Fruit fly (Drosophila melanogaster) whole organism, embryonic: ENCODE data around the gene CG31493.
A peak's percentile ranks its signal among the peaks of the same experiment; 100 is the strongest.

Experiments
- Adf1 ChIP-seq: fragments of 200-800 bp; sonication (Bioruptor generic); IDR thresholded peaks from 2 replicates; pipeline ENCODE4 v1.3.6; 2022; ENCODE audit warnings: missing biosample characterization, missing genetic modification characterization
- Awh ChIP-seq: fragments of 200-800 bp; sonication (Bioruptor generic); IDR thresholded peaks from 2 replicates; pipeline ENCODE4, ENCODE4 v1.3.6; 2022; ENCODE audit warnings: missing biosample characterization, missing genetic modification characterization
- CG10267 ChIP-seq: fragments of 200-800 bp; sonication (Bioruptor generic); optimal IDR thresholded peaks from 2 replicates; lab custom pipeline; 2018; ENCODE audit warnings: missing biosample characterization, mild to moderate bottlenecking, missing genetic modification characterization, moderate library complexity
- CG10431 ChIP-seq: fragments of 200-800 bp; sonication (Bioruptor generic); optimal IDR thresholded peaks from 3 replicates; lab custom pipeline; 2018; ENCODE audit warnings: missing biosample characterization, mild to moderate bottlenecking, missing genetic modification characterization
- CG10565 ChIP-seq: fragments of 200-800 bp; sonication (Bioruptor generic); optimal IDR thresholded peaks from 3 replicates; lab custom pipeline; 2016; ENCODE audit warnings: missing biosample characterization, mild to moderate bottlenecking, missing genetic modification characterization
- CG11560 ChIP-seq: fragments of 200-800 bp; sonication (Bioruptor generic); IDR thresholded peaks from 3 replicates; pipeline ENCODE4 v1.3.6; 2022; ENCODE audit warnings: missing biosample characterization, missing genetic modification characterization
- CG11695 ChIP-seq: fragments of 200-800 bp; sonication (Bioruptor generic); IDR thresholded peaks from 3 replicates; pipeline ENCODE4 v1.3.6; 2022; ENCODE audit warnings: missing biosample characterization, missing genetic modification characterization
- CG13775 ChIP-seq: fragments of 200-800 bp; sonication (Bioruptor generic); optimal IDR thresholded peaks from 3 replicates; lab custom pipeline; 2017; ENCODE audit warnings: missing biosample characterization, mild to moderate bottlenecking, missing genetic modification characterization
- CG17361 ChIP-seq: fragments of 200-800 bp; sonication (Bioruptor generic); IDR thresholded peaks from 3 replicates; pipeline ENCODE4 v1.3.6; 2022; ENCODE audit warnings: missing biosample characterization, missing genetic modification characterization
- CG2116 ChIP-seq: fragments of 200-800 bp; sonication (Bioruptor generic); optimal IDR thresholded peaks from 3 replicates; lab custom pipeline; 2018; ENCODE audit warnings: missing biosample characterization, mild to moderate bottlenecking, missing genetic modification characterization
- CG2120 ChIP-seq: fragments of 200-800 bp; sonication (Bioruptor generic); optimal IDR thresholded peaks from 3 replicates; lab custom pipeline; 2016; ENCODE audit warnings: missing biosample characterization, missing genetic modification characterization
- CG30403 ChIP-seq: fragments of 200-800 bp; sonication (Bioruptor generic); optimal IDR thresholded peaks from 3 replicates; lab custom pipeline; 2016; ENCODE audit warnings: missing biosample characterization, missing genetic modification characterization
- CG33557 ChIP-seq: fragments of 200-800 bp; sonication (Bioruptor generic); optimal IDR thresholded peaks from 2 replicates; lab custom pipeline; 2019; ENCODE audit warnings: missing biosample characterization, mild to moderate bottlenecking, missing genetic modification characterization, moderate library complexity
- CG4282 ChIP-seq: fragments of 200-800 bp; sonication (Bioruptor generic); optimal IDR thresholded peaks from 2 replicates; lab custom pipeline; 2016; ENCODE audit warnings: missing biosample characterization, missing genetic modification characterization
- CG7271 ChIP-seq: fragments of 200-800 bp; sonication (Bioruptor generic); optimal IDR thresholded peaks from 2 replicates; lab custom pipeline; 2018; ENCODE audit warnings: missing biosample characterization, mild to moderate bottlenecking, missing genetic modification characterization, moderate library complexity
- CG7839 ChIP-seq: fragments of 200-800 bp; sonication (Bioruptor generic); optimal IDR thresholded peaks from 3 replicates; lab custom pipeline; 2018; ENCODE audit warnings: missing biosample characterization, mild to moderate bottlenecking, missing genetic modification characterization, moderate library complexity
- CG8089 ChIP-seq: fragments of 200-800 bp; sonication (Bioruptor generic); optimal IDR thresholded peaks from 3 replicates; lab custom pipeline; 2016; ENCODE audit warnings: missing biosample characterization, missing genetic modification characterization
- CG8281 ChIP-seq: fragments of 200-800 bp; sonication (Bioruptor generic); optimal IDR thresholded peaks from 2 replicates; lab custom pipeline; 2018; ENCODE audit warnings: missing biosample characterization, mild to moderate bottlenecking, missing genetic modification characterization, moderate library complexity
- CG8359 ChIP-seq: fragments of 200-800 bp; sonication (Bioruptor generic); optimal IDR thresholded peaks from 2 replicates; lab custom pipeline; 2017; ENCODE audit warnings: missing biosample characterization, mild to moderate bottlenecking, missing genetic modification characterization, borderline replicate concordance
- CoRest ChIP-seq: fragments of 200-800 bp; sonication (Bioruptor generic); optimal IDR thresholded peaks from 3 replicates; lab custom pipeline; 2018; ENCODE audit warnings: missing biosample characterization, mild to moderate bottlenecking, missing genetic modification characterization, moderate library complexity
- Dll ChIP-seq: fragments of 200-800 bp; sonication (Bioruptor generic); IDR thresholded peaks from 4 replicates; pipeline ENCODE4 v1.3.6; 2022; ENCODE audit warnings: missing biosample characterization, missing genetic modification characterization; ENCODE audit not compliant: partially characterized antibody
- Elba2 ChIP-seq: fragments of 200-800 bp; sonication (Bioruptor generic); optimal IDR thresholded peaks from 3 replicates; lab custom pipeline; 2016; ENCODE audit warnings: missing biosample characterization, missing genetic modification characterization
- Gug ChIP-seq: fragments of 200-800 bp; sonication (Bioruptor generic); IDR thresholded peaks from 4 replicates; pipeline ENCODE4 v1.3.6; 2022; ENCODE audit warnings: missing biosample characterization, missing genetic modification characterization
- H2.0 ChIP-seq: fragments of 200-800 bp; sonication (Bioruptor generic); IDR thresholded peaks from 2 replicates; pipeline ENCODE4 v1.3.6; 2022; ENCODE audit warnings: missing biosample characterization, missing genetic modification characterization
- Hey ChIP-seq: fragments of 200-800 bp; sonication (Bioruptor generic); optimal IDR thresholded peaks from 3 replicates; lab custom pipeline; 2018; ENCODE audit warnings: missing biosample characterization, mild to moderate bottlenecking, missing genetic modification characterization
- Hsf ChIP-seq: fragments of 200-800 bp; sonication (Bioruptor generic); optimal IDR thresholded peaks from 3 replicates; lab custom pipeline; 2016; ENCODE audit warnings: missing biosample characterization, missing genetic modification characterization
- Kr ChIP-seq: fragments of 200-800 bp; sonication (Bioruptor generic); optimal IDR thresholded peaks from 2 replicates; lab custom pipeline; 2017; ENCODE audit warnings: missing biosample characterization, mild to moderate bottlenecking, missing genetic modification characterization
- Med ChIP-seq: fragments of 200-800 bp; sonication (Bioruptor generic); peaks from one replicate; lab custom pipeline; 2016; ENCODE audit warnings: missing biosample characterization, missing genetic modification characterization, mild to moderate bottlenecking, inconsistent platforms, moderate library complexity
- Nf-YC ChIP-seq: fragments of 200-800 bp; optimal IDR thresholded peaks from 3 replicates; lab custom pipeline; 2019; ENCODE audit warnings: missing biosample characterization, mild to moderate bottlenecking, missing genetic modification characterization, moderate library complexity
- Opbp ChIP-seq: fragments of 200-800 bp; sonication (Bioruptor generic); IDR thresholded peaks from 3 replicates; pipeline ENCODE4 v1.3.6; 2022; ENCODE audit warnings: missing biosample characterization, missing genetic modification characterization; ENCODE audit not compliant: partially characterized antibody
- ab ChIP-seq: fragments of 200-800 bp; sonication (Bioruptor generic); optimal IDR thresholded peaks from 2 replicates; lab custom pipeline; 2016; ENCODE audit warnings: missing biosample characterization, missing genetic modification characterization
- az2 ChIP-seq: fragments of 200-800 bp; sonication (Bioruptor generic); optimal IDR thresholded peaks from 3 replicates; lab custom pipeline; 2016; ENCODE audit warnings: missing biosample characterization, missing genetic modification characterization
- ci ChIP-seq: fragments of 200-800 bp; sonication (Bioruptor generic); IDR thresholded peaks from 3 replicates; pipeline ENCODE4 v1.3.6; 2022; ENCODE audit warnings: missing biosample characterization, missing genetic modification characterization
- crp ChIP-seq, 2 experiments: fragments of 200-800 bp; sonication (Bioruptor generic); optimal IDR thresholded peaks; 2 replicates in 1 of 2; 3 replicates in 1 of 2; lab custom pipeline; 2017; ENCODE audit warnings: missing biosample characterization in 2 of 2, missing genetic modification characterization in 2 of 2, mild to moderate bottlenecking in 1 of 2, moderate library complexity in 1 of 2
- dan ChIP-seq: fragments of 200-800 bp; sonication (Bioruptor generic); IDR thresholded peaks from 2 replicates; pipeline ENCODE4 v1.3.6; 2022; ENCODE audit warnings: missing biosample characterization, missing genetic modification characterization
- dati ChIP-seq: fragments of 200-800 bp; sonication (Bioruptor generic); IDR thresholded peaks from 2 replicates; pipeline ENCODE4 v1.3.6; 2022; ENCODE audit warnings: missing biosample characterization, missing genetic modification characterization
- dm ChIP-seq: fragments of 200-800 bp; sonication (Bioruptor generic); optimal IDR thresholded peaks from 3 replicates; lab custom pipeline; 2016; ENCODE audit warnings: missing biosample characterization, missing genetic modification characterization
- hkb ChIP-seq, 2 experiments: fragments of 200-800 bp in 1 of 2; fragments of >200 bp in 1 of 2; sonication (Bioruptor generic) in 1 of 2; IDR thresholded peaks in 1 of 2; optimal IDR thresholded peaks in 1 of 2; 2 replicates each; pipeline versions ENCODE4 v1.3.6 to Lab custom; 2017 to 2022; ENCODE audit warnings: missing biosample characterization in 1 of 2, missing genetic modification characterization in 1 of 2
- nerfin-1 ChIP-seq: fragments of 200-800 bp; sonication (Bioruptor generic); optimal IDR thresholded peaks from 3 replicates; lab custom pipeline; 2019; ENCODE audit warnings: missing biosample characterization, mild to moderate bottlenecking, missing genetic modification characterization, moderate library complexity
- oc ChIP-seq: fragments of 200-800 bp; sonication (Bioruptor generic); optimal IDR thresholded peaks from 2 replicates; lab custom pipeline; 2018; ENCODE audit warnings: missing biosample characterization, mild to moderate bottlenecking, missing genetic modification characterization, moderate library complexity
- odd ChIP-seq: fragments of 200-800 bp; sonication (Bioruptor generic); optimal IDR thresholded peaks from 2 replicates; lab custom pipeline; 2017; ENCODE audit warnings: missing biosample characterization, mild to moderate bottlenecking, missing genetic modification characterization
- pan ChIP-seq, 4 experiments: fragments of >200 bp in 3 of 4; fragments of 200-800 bp in 1 of 4; sonication (Bioruptor generic) in 1 of 4; optimal IDR thresholded peaks in 3 of 4; IDR thresholded peaks in 1 of 4; 2 replicates each; pipeline versions ENCODE4 v1.3.6 to Lab custom; 2017 to 2022; ENCODE audit warnings: missing biosample characterization in 2 of 4, missing genetic modification characterization in 2 of 4, mixed read lengths in 1 of 4
- pho ChIP-seq: fragments of 200-800 bp; sonication (Bioruptor generic); optimal IDR thresholded peaks from 2 replicates; lab custom pipeline; 2016; ENCODE audit warnings: missing biosample characterization, missing genetic modification characterization
- phol ChIP-seq: fragments of 200-800 bp; sonication (Bioruptor generic); optimal IDR thresholded peaks from 3 replicates; lab custom pipeline; 2018; ENCODE audit warnings: missing biosample characterization, mild to moderate bottlenecking, missing genetic modification characterization, moderate library complexity
- pnt ChIP-seq: fragments of 200-800 bp; sonication (Bioruptor generic); optimal IDR thresholded peaks from 3 replicates; lab custom pipeline; 2016; ENCODE audit warnings: missing biosample characterization, missing genetic modification characterization
- sens-2 ChIP-seq: fragments of 200-800 bp; sonication (Bioruptor generic); IDR thresholded peaks from 2 replicates; pipeline ENCODE4 v1.3.6; 2022; ENCODE audit warnings: missing biosample characterization, missing genetic modification characterization
- stc ChIP-seq: fragments of 200-800 bp; sonication (Bioruptor generic); IDR thresholded peaks from 2 replicates; pipeline ENCODE4 v1.3.6; 2022; ENCODE audit warnings: missing biosample characterization, missing genetic modification characterization
- tap ChIP-seq: fragments of 200-800 bp; optimal IDR thresholded peaks from 3 replicates; lab custom pipeline; 2019; ENCODE audit warnings: missing biosample characterization, mild to moderate bottlenecking, missing genetic modification characterization, moderate library complexity
- tin ChIP-seq: fragments of 200-800 bp; sonication (Bioruptor generic); optimal IDR thresholded peaks from 3 replicates; lab custom pipeline; 2016; ENCODE audit warnings: missing biosample characterization, missing genetic modification characterization

Gene CG31493

dm6 chr3R:7134715-7135505 lies 3.5 kb downstream of the CG31493 start (continued):
- TF ChIP-seq odd: no peak
- TF ChIP-seq dan (GFP tag; lab: Robert Waterston, UW): no peak
- no peak for TF ChIP-seq tap (tag; lab: Kevin White, UChicago)
- TF ChIP-seq hkb (optimal IDR thresholded peaks at IDR 0.05; lab: Kevin White, UChicago): no peak
- no peak for TF ChIP-seq hkb (GFP tag; IDR thresholded peaks at IDR 0.05; lab: Robert Waterston, UW)
- TF ChIP-seq sens-2 (GFP tag; lab: Robert Waterston, UW): no peak
- TF ChIP-seq pnt (GFP tag; lab: Kevin White, UChicago): peak; percentile 3
- no peak for TF ChIP-seq dm (GFP tag; lab: Kevin White, UChicago)
- peak; percentile 9 for TF ChIP-seq CG10267 (tag; lab: Kevin White, UChicago)
- no peak for TF ChIP-seq CG11695 (GFP tag; lab: Robert Waterston, UW)
- TF ChIP-seq pho (GFP tag; lab: Kevin White, UChicago): no peak
- no peak for TF ChIP-seq pan (optimal IDR thresholded peaks at IDR 0.05; lab: Kevin White, UChicago)
- TF ChIP-seq pan (GFP tag; optimal IDR thresholded peaks at IDR 0.05 in 1 of 2, IDR thresholded peaks at IDR 0.05 in 1 of 2): no peak
- no peak for TF ChIP-seq CG7839 (tag; lab: Kevin White, UChicago)
- no peak for TF ChIP-seq oc
- no peak for TF ChIP-seq ab
- no peak for TF ChIP-seq Elba2 (GFP tag; lab: Kevin White, UChicago)
- TF ChIP-seq CG10565 (GFP tag; lab: Kevin White, UChicago): no peak
- peak; percentile 16 for TF ChIP-seq Hsf (GFP tag; lab: Kevin White, UChicago)
- no peak for TF ChIP-seq CG8359 (GFP tag; lab: Kevin White, UChicago)
- no peak for TF ChIP-seq CG33557 (GFP tag; lab: Kevin White, UChicago)
- TF ChIP-seq Adf1 (GFP tag; lab: Robert Waterston, UW): no peak
- TF ChIP-seq az2 (GFP tag; lab: Kevin White, UChicago): peak; percentile 17
- TF ChIP-seq stc: no peak
- no peak for TF ChIP-seq Hey (tag; lab: Kevin White, UChicago)
- no peak for TF ChIP-seq ci (GFP tag; lab: Robert Waterston, UW)
- TF ChIP-seq CG30403: peak; percentile 10
- peak; percentile 21 for TF ChIP-seq phol (tag; lab: Kevin White, UChicago)
- no peak for TF ChIP-seq Opbp (GFP tag; lab: Robert Waterston, UW)
- peak; percentile 31 for TF ChIP-seq CG13775 (GFP tag; lab: Kevin White, UChicago)
- TF ChIP-seq Awh (GFP tag; lab: Robert Waterston, UW): no peak
- TF ChIP-seq Kr (GFP tag; lab: Kevin White, UChicago): no peak
- no peak for TF ChIP-seq CG7271 (tag; lab: Kevin White, UChicago)
- peak; percentile 1 for TF ChIP-seq tin (GFP tag; lab: Kevin White, UChicago)
- no peak for TF ChIP-seq H2.0 (GFP tag; lab: Robert Waterston, UW)
- TF ChIP-seq Nf-YC (tag; lab: Kevin White, UChicago): no peak
- TF ChIP-seq CoRest (tag; lab: Kevin White, UChicago): no peak
- no peak for TF ChIP-seq CG4282 (GFP tag; lab: Kevin White, UChicago)
- TF ChIP-seq CG2116 (GFP tag; lab: Kevin White, UChicago): no peak
- no peak for TF ChIP-seq CG2120 (GFP tag; lab: Kevin White, UChicago)
- no peak for TF ChIP-seq nerfin-1 (tag; lab: Kevin White, UChicago)
- TF ChIP-seq Gug (GFP tag; lab: Robert Waterston, UW): no peak
- TF ChIP-seq CG17361 (GFP tag; lab: Robert Waterston, UW): peak; percentile 25; the same call in 1 of the 3 replicates
- TF ChIP-seq CG8089 (GFP tag; lab: Kevin White, UChicago): no peak
- no peak for TF ChIP-seq CG11560 (tag; lab: Robert Waterston, UW)
- no peak for TF ChIP-seq crp (GFP tag; optimal IDR thresholded peaks at IDR 0.05; lab: Kevin White, UChicago)
- peak; percentile 51 for TF ChIP-seq Med
- no peak for TF ChIP-seq Dll
- no peak for TF ChIP-seq CG8281 (tag; lab: Kevin White, UChicago)
- TF ChIP-seq CG10431 (GFP tag; lab: Kevin White, UChicago): no peak
- no peak for TF ChIP-seq dati
